Worm (Caenorhabditis elegans) whole organism, L4 larva: ENCODE measurements around the gene K07F5.14.

Experiments
- F10B5.3 ChIP-seq: sonication (generic microtip); optimal IDR thresholded peaks from 2 replicates; lab custom pipeline; 2016; ENCODE audit warnings: mild to moderate bottlenecking, missing genetic modification characterization, missing compliant biosample characterization
- F37D6.2 ChIP-seq: sonication (generic microtip); optimal IDR thresholded peaks from 2 replicates; lab custom pipeline; 2016; ENCODE audit warnings: mild to moderate bottlenecking, missing genetic modification characterization, missing compliant biosample characterization
- F49E8.2 ChIP-seq: sonication (generic microtip); optimal IDR thresholded peaks from 2 replicates; lab custom pipeline; 2016; ENCODE audit warnings: missing compliant biosample characterization, mild to moderate bottlenecking, missing genetic modification characterization, borderline replicate concordance
- T20F7.1 ChIP-seq: fragments of 200-800 bp; sonication (Bioruptor generic); optimal IDR thresholded peaks from 2 replicates; lab custom pipeline; 2018; ENCODE audit warnings: mild to moderate bottlenecking, missing genetic modification characterization, missing compliant biosample characterization
- ZK337.2 ChIP-seq: fragments of 200-800 bp; sonication (Bioruptor generic); IDR thresholded peaks from 2 replicates; pipeline ENCODE4 v1.3.6; 2022; ENCODE audit warnings: missing genetic modification reagents, missing genetic modification characterization, missing compliant biosample characterization
- aly-2 ChIP-seq: sonication (generic microtip); optimal IDR thresholded peaks from 2 replicates; lab custom pipeline; 2018; ENCODE audit warnings: missing biosample characterization, missing genetic modification characterization
- ama-1 ChIP-seq: fragments of 150-350 bp; optimal IDR thresholded peaks from 2 replicates; lab custom pipeline; 2014; ENCODE audit warnings: inconsistent platforms, mixed read lengths
- attf-4 ChIP-seq: sonication (generic microtip); optimal IDR thresholded peaks from 3 replicates; lab custom pipeline; 2017; ENCODE audit warnings: missing biosample characterization, missing genetic modification characterization
- ceh-28 ChIP-seq: fragments of 150-350 bp; optimal IDR thresholded peaks from 2 replicates; lab custom pipeline; 2014; ENCODE audit warnings: missing biosample characterization, missing genetic modification reagents, missing genetic modification characterization
- ceh-32 ChIP-seq: sonication (generic microtip); optimal IDR thresholded peaks from 2 replicates; lab custom pipeline; 2016; ENCODE audit warnings: mild to moderate bottlenecking, missing genetic modification characterization, missing compliant biosample characterization; ENCODE audit not compliant: poor library complexity
- cey-2 ChIP-seq: sonication (generic microtip); optimal IDR thresholded peaks from 3 replicates; lab custom pipeline; 2017; ENCODE audit warnings: missing genetic modification characterization, mild to moderate bottlenecking, missing compliant biosample characterization, antibody characterized with exemption, borderline replicate concordance; ENCODE audit not compliant: insufficient read depth
- daf-12 ChIP-seq: fragments of 150-350 bp; optimal IDR thresholded peaks from 2 replicates; lab custom pipeline; 2014; ENCODE audit warnings: missing biosample characterization, missing genetic modification reagents, missing genetic modification characterization
- daf-19 ChIP-seq: fragments of 200-800 bp; sonication (Bioruptor generic); conservative IDR thresholded peaks from 2 replicates; pipeline ENCODE4 v1.3.6; 2022; ENCODE audit warnings: missing genetic modification characterization, missing compliant biosample characterization
- dmd-8 ChIP-seq: fragments of 200-800 bp; sonication (Bioruptor generic); IDR thresholded peaks from 2 replicates; pipeline ENCODE4 v1.3.6; 2022; ENCODE audit warnings: missing genetic modification characterization, missing compliant biosample characterization
- dmd-9 ChIP-seq: fragments of 200-800 bp; sonication (Bioruptor generic); IDR thresholded peaks from 2 replicates; pipeline ENCODE4 v1.3.6; 2022; ENCODE audit warnings: missing genetic modification reagents, missing genetic modification characterization, missing compliant biosample characterization
- dpl-1 ChIP-seq: fragments of 150-350 bp; optimal IDR thresholded peaks from 2 replicates; lab custom pipeline; 2014; ENCODE audit warnings: missing biosample characterization, missing genetic modification reagents, missing genetic modification characterization
- duxl-1 ChIP-seq: sonication (generic microtip); optimal IDR thresholded peaks from 2 replicates; lab custom pipeline; 2016; ENCODE audit warnings: mild to moderate bottlenecking, missing genetic modification characterization, moderate library complexity, missing compliant biosample characterization; ENCODE audit not compliant: poor library complexity
- egl-43 ChIP-seq: fragments of 200-800 bp; sonication (Bioruptor generic); IDR thresholded peaks from 2 replicates; pipeline ENCODE4 v1.3.6; 2022; ENCODE audit warnings: missing genetic modification reagents, missing genetic modification characterization, missing compliant biosample characterization
- fkh-10 ChIP-seq: fragments of 150-350 bp; optimal IDR thresholded peaks from 2 replicates; lab custom pipeline; 2014; ENCODE audit warnings: missing biosample characterization, missing genetic modification reagents, missing genetic modification characterization
- hlh-11 ChIP-seq: fragments of 200-800 bp; sonication (Bioruptor generic); optimal IDR thresholded peaks from 2 replicates; lab custom pipeline; 2018; ENCODE audit warnings: mild to moderate bottlenecking, missing genetic modification characterization, missing compliant biosample characterization
- lin-38 ChIP-seq: fragments of 200-800 bp; sonication (Bioruptor generic); IDR thresholded peaks from 2 replicates; pipeline ENCODE4 v1.3.6; 2022; ENCODE audit warnings: missing genetic modification reagents, missing genetic modification characterization, missing compliant biosample characterization
- lin-39 ChIP-seq: fragments of 150-350 bp; optimal IDR thresholded peaks from 2 replicates; lab custom pipeline; 2014; ENCODE audit warnings: missing biosample characterization, missing genetic modification reagents, missing genetic modification characterization
- lsy-2 ChIP-seq, 2 experiments: fragments of 150-350 bp in 1 of 2; sonication (generic microtip) in 1 of 2; optimal IDR thresholded peaks; 2 replicates each; lab custom pipeline; 2014 to 2017; ENCODE audit warnings: missing biosample characterization in 2 of 2, missing genetic modification characterization in 2 of 2
- mdl-1 ChIP-seq, 2 experiments: fragments of 150-350 bp in 1 of 2; sonication (generic microtip) in 1 of 2; optimal IDR thresholded peaks; 2 replicates each; lab custom pipeline; 2014 to 2017; ENCODE audit warnings: missing biosample characterization in 2 of 2, missing genetic modification characterization in 2 of 2
- mes-2 ChIP-seq: sonication (generic microtip); optimal IDR thresholded peaks from 2 replicates; lab custom pipeline; 2016; ENCODE audit warnings: missing genotype, mild to moderate bottlenecking, missing genetic modification characterization, missing compliant biosample characterization; ENCODE audit not compliant: poor library complexity, severe bottlenecking
- nhr-11 ChIP-seq: fragments of 150-350 bp; optimal IDR thresholded peaks from 2 replicates; lab custom pipeline; 2014; ENCODE audit warnings: missing biosample characterization, missing genetic modification characterization
- nhr-111 ChIP-seq: fragments of 200-800 bp; sonication (Bioruptor generic); optimal IDR thresholded peaks from 2 replicates; lab custom pipeline; 2018; ENCODE audit warnings: mild to moderate bottlenecking, missing genetic modification characterization, missing compliant biosample characterization
- nhr-28 ChIP-seq: fragments of 150-350 bp; optimal IDR thresholded peaks from 2 replicates; lab custom pipeline; 2014; ENCODE audit warnings: missing biosample characterization, missing genetic modification characterization
- nhr-41 ChIP-seq: fragments of 200-800 bp; sonication (Bioruptor generic); IDR thresholded peaks from 2 replicates; pipeline ENCODE4 v1.3.6; 2022; ENCODE audit warnings: missing genetic modification reagents, missing genetic modification characterization, missing compliant biosample characterization
- nhr-76 ChIP-seq: fragments of 150-350 bp; optimal IDR thresholded peaks from 2 replicates; lab custom pipeline; 2014; ENCODE audit warnings: missing biosample characterization, missing genetic modification characterization
- pqm-1 ChIP-seq: sonication (generic microtip); optimal IDR thresholded peaks from 2 replicates; lab custom pipeline; 2017; ENCODE audit warnings: missing biosample characterization, missing genetic modification characterization
- set-16 ChIP-seq: fragments of 200-800 bp; sonication (Bioruptor generic); IDR thresholded peaks from 2 replicates; pipeline ENCODE4 v1.3.6; 2022; ENCODE audit warnings: missing genetic modification reagents, missing genetic modification characterization, missing compliant biosample characterization
- snpc-1.2 ChIP-seq: fragments of 200-800 bp; sonication (Bioruptor generic); IDR thresholded peaks from 2 replicates; pipeline ENCODE4 v1.3.6; 2022; ENCODE audit warnings: missing genetic modification reagents, missing genetic modification characterization, missing compliant biosample characterization
- tra-1 ChIP-seq: fragments of 200-800 bp; sonication (Bioruptor generic); IDR thresholded peaks from 2 replicates; pipeline ENCODE4 v1.3.6; 2022; ENCODE audit warnings: missing genetic modification reagents, missing genetic modification characterization, missing compliant biosample characterization
- unc-130 ChIP-seq: sonication (generic microtip); optimal IDR thresholded peaks from 2 replicates; lab custom pipeline; 2016; ENCODE audit warnings: missing genetic modification reagents, missing genetic modification characterization, missing compliant biosample characterization
- zfp-3 ChIP-seq: fragments of 200-800 bp; sonication (Bioruptor generic); conservative IDR thresholded peaks from 2 replicates; pipeline ENCODE4 v1.3.6; 2022; ENCODE audit warnings: missing genetic modification reagents, missing genetic modification characterization, missing compliant biosample characterization
- ztf-7 ChIP-seq: fragments of 150-350 bp; optimal IDR thresholded peaks from 2 replicates; lab custom pipeline; 2014; ENCODE audit warnings: missing biosample characterization, missing genetic modification characterization

The K07F5.14 gene

ce11 chrIV:9822585-9822984 lies 39.4 kb upstream of the K07F5.14 start:
- TF ChIP-seq set-16 (GFP tag; lab: Robert Waterston, UW) (peak; percentile 71), zfp-3 (GFP tag; lab: Robert Waterston, UW) (no peak), nhr-76 (tag; lab: Kevin White, UChicago) (no peak), T20F7.1 (no peak)

ce11 chrIV:9824480-9824879 lies 37.5 kb upstream of the K07F5.14 start, which contains the start of gene catp-6:
catp-6 (minus strand) TSS chrIV:9824580.
- TF ChIP-seq F37D6.2 (tag; lab: Kevin White, UChicago), result no peak
- no peak for TF ChIP-seq ceh-28 (tag; lab: Kevin White, UChicago)
- TF ChIP-seq daf-19 (GFP tag; lab: Robert Waterston, UW), result no peak
- TF ChIP-seq nhr-41 (GFP tag; lab: Robert Waterston, UW), result no peak
- TF ChIP-seq duxl-1 (tag; lab: Kevin White, UChicago), result no peak
- no peak for TF ChIP-seq ama-1

- TF ChIP-seq F10B5.3 (tag; lab: Kevin White, UChicago), result no peak
- no peak for TF ChIP-seq daf-19 (GFP tag; lab: Robert Waterston, UW)
- no peak for TF ChIP-seq ceh-28 (tag; lab: Kevin White, UChicago)
- TF ChIP-seq dmd-9, result no peak
- no peak for TF ChIP-seq nhr-111 (GFP tag; lab: Kevin White, UChicago)
- TF ChIP-seq lsy-2 (tag; optimal IDR thresholded peaks at IDR 0.05; lab: Kevin White, UChicago), result no peak
- no peak for TF ChIP-seq lin-39 (tag; lab: Kevin White, UChicago)
- TF ChIP-seq set-16 (GFP tag; lab: Robert Waterston, UW), result no peak
- peak; percentile 5 for TF ChIP-seq F49E8.2 (tag; lab: Kevin White, UChicago)
- no peak for TF ChIP-seq ztf-7 (tag; lab: Kevin White, UChicago)
- no peak for TF ChIP-seq F37D6.2 (tag; lab: Kevin White, UChicago)
- no peak for TF ChIP-seq egl-43 (GFP tag; lab: Robert Waterston, UW)
- TF ChIP-seq unc-130 (GFP tag; lab: Kevin White, UChicago), result peak; percentile 8
- peak; percentile 8 for TF ChIP-seq mes-2 (tag; lab: Kevin White, UChicago)
- peak; percentile 27 for TF ChIP-seq pqm-1
- TF ChIP-seq hlh-11 (tag; lab: Kevin White, UChicago), result no peak
- no peak for TF ChIP-seq fkh-10 (GFP tag; lab: Kevin White, UChicago)
- TF ChIP-seq tra-1, result 0 out of 2 replicates have a peak, but pooled peaks have one; percentile 53
- peak; percentile 71 for TF ChIP-seq dpl-1
- no peak for TF ChIP-seq aly-2 (tag; lab: Kevin White, UChicago)
- no peak for TF ChIP-seq ceh-32 (tag; lab: Kevin White, UChicago)
- no peak for TF ChIP-seq nhr-11 (tag; lab: Kevin White, UChicago)
- TF ChIP-seq mdl-1 (tag; optimal IDR thresholded peaks at IDR 0.05; lab: Kevin White, UChicago), result peak in 1 of 2 experiments; percentile 17
- no peak for TF ChIP-seq dmd-8 (GFP tag; lab: Robert Waterston, UW)
- TF ChIP-seq ZK337.2 (GFP tag; lab: Robert Waterston, UW), result no peak
- no peak for TF ChIP-seq daf-12 (tag; lab: Kevin White, UChicago)
- peak; percentile 80 for TF ChIP-seq snpc-1.2
- TF ChIP-seq cey-2 (tag; lab: Kevin White, UChicago), result no peak
- peak; percentile 3 for TF ChIP-seq nhr-28 (tag; lab: Kevin White, UChicago)
- peak; percentile 95 for TF ChIP-seq lin-38 (GFP tag; lab: Robert Waterston, UW)
- no peak for TF ChIP-seq attf-4 (tag; lab: Kevin White, UChicago)
These were observed 36.8 kb upstream of the K07F5.14 start, which contains the start of gene mtr-4 for ce11 chrIV:9825196-9825744. mtr-4 (plus strand) TSS chrIV:9825694.
